Fruit fly (Drosophila melanogaster) whole organism: ENCODE measurements around the gene Pbp45.

Experiments
- CG8478 ChIP-seq: fragments of >200 bp; optimal IDR thresholded peaks from 2 replicates; lab custom pipeline; 2018; ENCODE audit warnings: inconsistent platforms
- Dll ChIP-seq: fragments of >200 bp; optimal IDR thresholded peaks from 2 replicates; lab custom pipeline; 2017
- EcR ChIP-seq, 2 experiments: fragments of >200 bp; optimal IDR thresholded peaks; 2 replicates each; lab custom pipeline; 2017; ENCODE audit warnings: missing biosample characterization in 2 of 2, missing genetic modification characterization in 2 of 2, missing genetic modification reagents in 2 of 2
- pan ChIP-seq: fragments of >200 bp; optimal IDR thresholded peaks from 2 replicates; lab custom pipeline; 2017
- psq ChIP-seq: fragments of >200 bp; optimal IDR thresholded peaks from 2 replicates; lab custom pipeline; 2017
- usp ChIP-seq: fragments of >200 bp; optimal IDR thresholded peaks from 2 replicates; lab custom pipeline; 2017; ENCODE audit warnings: missing biosample characterization, missing genetic modification characterization, mixed read lengths

dm6 chr3R:15810369-15810768, 28.9 kb downstream of the Pbp45 start:
- TF ChIP-seq Dll (lab: Kevin White, UChicago) (no peak), psq (no peak), CG8478 (lab: Kevin White, UChicago) (no peak), EcR (GFP tag; optimal IDR thresholded peaks at IDR 0.05; lab: Kevin White, UChicago) (no peak), pan (lab: Kevin White, UChicago) (no peak), usp (GFP tag; lab: Kevin White, UChicago) (no peak)
